Fruit fly (Drosophila melanogaster): ENCODE measurements around the gene CG1136.

Gene CG1136

DNA sequence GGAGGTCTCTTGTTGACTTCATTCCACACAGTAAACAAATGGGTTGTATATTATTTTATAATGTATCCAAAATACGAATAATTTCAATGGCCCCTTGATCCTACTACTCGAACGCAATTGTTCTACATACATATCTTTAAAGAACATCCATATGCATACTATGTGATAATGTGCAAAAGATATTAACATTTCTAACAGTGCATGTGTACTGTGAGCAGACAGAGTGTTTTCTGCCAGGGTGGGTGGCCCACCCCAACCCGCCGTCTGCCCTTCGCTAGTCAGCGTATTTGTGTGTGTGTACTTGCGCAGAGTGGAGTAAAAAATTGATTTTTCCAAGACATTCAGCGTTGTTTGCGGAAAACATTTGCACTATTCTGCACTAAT lies 24.6 kb downstream of the CG1136 start:
- TF ChIP-seq CG32264 (GFP tag; optimal IDR thresholded peaks at IDR 0.05): peak; percentile 79
- peak; percentile 79 for TF ChIP-seq Rel (GFP tag; optimal IDR thresholded peaks at IDR 0.05)
- TF ChIP-seq Rel (tag; optimal IDR thresholded peaks at IDR 0.05): no peak
- no peak for TF ChIP-seq Mio (GFP tag; optimal IDR thresholded peaks at IDR 0.05)
- peak; percentile 1 for TF ChIP-seq tai (GFP tag; optimal IDR thresholded peaks at IDR 0.05)
- no peak for TF ChIP-seq Abd-B (GFP tag; optimal IDR thresholded peaks at IDR 0.05)
- TF ChIP-seq psq (GFP tag; optimal IDR thresholded peaks at IDR 0.05): no peak
- peak; percentile 84 for TF ChIP-seq h (GFP tag; optimal IDR thresholded peaks at IDR 0.05)
- no peak for TF ChIP-seq fru (GFP tag; optimal IDR thresholded peaks at IDR 0.05)
- peak; percentile 73 for TF ChIP-seq HLH106 (tag; optimal IDR thresholded peaks at IDR 0.05)
- no peak for TF ChIP-seq N (GFP tag; optimal IDR thresholded peaks at IDR 0.05)
- TF ChIP-seq dmrt93B (GFP tag; optimal IDR thresholded peaks at IDR 0.05): peak; percentile 33
- TF ChIP-seq dsf (GFP tag; optimal IDR thresholded peaks at IDR 0.05; ENCODE audit: borderline replicate concordance): no peak
- no peak for TF ChIP-seq Myc (optimal IDR thresholded peaks at IDR 0.05)
- no peak for TF ChIP-seq CG9705 (GFP tag; optimal IDR thresholded peaks at IDR 0.05)
- peak; percentile 47 for TF ChIP-seq ey (GFP tag; optimal IDR thresholded peaks at IDR 0.05)
- TF ChIP-seq Hr78 (GFP tag; optimal IDR thresholded peaks at IDR 0.05): no peak
- no peak for TF ChIP-seq CrebA (GFP tag; optimal IDR thresholded peaks at IDR 0.05; ENCODE audit: borderline replicate concordance)
- no peak for TF ChIP-seq usp (GFP tag; optimal IDR thresholded peaks at IDR 0.05)
- TF ChIP-seq Dif (GFP tag; optimal IDR thresholded peaks at IDR 0.05; ENCODE audit: partially characterized antibody): no peak
- peak; percentile 82 for TF ChIP-seq rgr (GFP tag; optimal IDR thresholded peaks at IDR 0.05)
- TF ChIP-seq GATAd (GFP tag; optimal IDR thresholded peaks at IDR 0.05): no peak
- TF ChIP-seq Hr83 (GFP tag; optimal IDR thresholded peaks at IDR 0.05; ENCODE audit: poor library complexity, severe bottlenecking): peak; percentile 67
- no peak for TF ChIP-seq OdsH (GFP tag; optimal IDR thresholded peaks at IDR 0.05)
- TF ChIP-seq sage (GFP tag; optimal IDR thresholded peaks at IDR 0.05): peak; percentile 65
- TF ChIP-seq Vsx2 (GFP tag; optimal IDR thresholded peaks at IDR 0.05; ENCODE audit: partially characterized antibody): no peak
- peak; percentile 45 for TF ChIP-seq brk (GFP tag; optimal IDR thresholded peaks at IDR 0.05)
- no peak for TF ChIP-seq lola (GFP tag; optimal IDR thresholded peaks at IDR 0.05)
- no peak for TF ChIP-seq woc (GFP tag; optimal IDR thresholded peaks at IDR 0.05)
- no peak for TF ChIP-seq foxo (GFP tag; optimal IDR thresholded peaks at IDR 0.05)
- no peak for TF ChIP-seq jim (GFP tag; optimal IDR thresholded peaks at IDR 0.05)
- no peak for TF ChIP-seq br (GFP tag; optimal IDR thresholded peaks at IDR 0.05)
- no peak for TF ChIP-seq Dfd (GFP tag; optimal IDR thresholded peaks at IDR 0.05)
- peak; percentile 19 for TF ChIP-seq Sp1 (GFP tag; optimal IDR thresholded peaks at IDR 0.05)
- no peak for TF ChIP-seq dl (GFP tag; optimal IDR thresholded peaks at IDR 0.05; ENCODE audit: insufficient read depth in 1 of 2, partially characterized antibody in 2 of 2)
- TF ChIP-seq pan (optimal IDR thresholded peaks at IDR 0.05): no peak
- TF ChIP-seq sv (GFP tag; optimal IDR thresholded peaks at IDR 0.05): no peak
- TF ChIP-seq Hnf4 (GFP tag; optimal IDR thresholded peaks at IDR 0.05): peak; percentile 73
- TF ChIP-seq Jra (GFP tag; optimal IDR thresholded peaks at IDR 0.05): no peak

DNA sequence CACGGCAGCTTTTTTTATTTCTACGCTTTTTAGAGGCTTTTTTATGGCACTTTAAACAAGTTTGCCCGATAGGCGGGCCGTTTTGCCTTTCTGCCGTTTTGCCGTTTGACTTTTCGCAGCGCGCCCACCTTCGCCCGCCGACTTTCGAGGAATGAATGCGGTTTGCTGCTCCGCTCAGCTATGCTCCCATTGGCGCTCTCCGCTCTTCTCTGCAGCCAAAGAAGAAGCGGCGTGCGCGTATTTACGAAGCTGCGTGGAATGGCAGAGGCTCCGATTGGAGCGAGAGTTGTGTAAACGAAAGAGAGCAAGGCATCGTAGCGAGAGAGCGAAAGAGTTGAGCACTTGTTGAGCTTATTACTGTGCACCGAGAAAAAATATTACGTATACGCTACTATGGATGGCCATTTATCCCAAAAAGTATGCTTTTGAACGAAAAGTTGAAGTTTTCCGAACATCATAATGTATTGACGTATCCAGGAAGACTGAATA lies 25.2 kb downstream of the CG1136 start, which contains the start of gene wit:
Gene wit (minus strand): TSS at position 157 of the 489 bp plus-strand sequence.
- TF ChIP-seq pan (optimal IDR thresholded peaks at IDR 0.05) (no peak), CrebA (GFP tag; optimal IDR thresholded peaks at IDR 0.05; ENCODE audit: borderline replicate concordance) (peak; percentile 77), Dfd (GFP tag; optimal IDR thresholded peaks at IDR 0.05) (no peak), Rel (GFP tag; optimal IDR thresholded peaks at IDR 0.05) (peak; percentile 10), Rel (tag; optimal IDR thresholded peaks at IDR 0.05) (no peak), woc (GFP tag; optimal IDR thresholded peaks at IDR 0.05) (no peak), HLH106 (tag; optimal IDR thresholded peaks at IDR 0.05) (no peak), psq (GFP tag; optimal IDR thresholded peaks at IDR 0.05) (peak; percentile 92), fru (GFP tag; optimal IDR thresholded peaks at IDR 0.05) (peak; percentile 99), lola (GFP tag; optimal IDR thresholded peaks at IDR 0.05) (no peak), OdsH (GFP tag; optimal IDR thresholded peaks at IDR 0.05) (no peak), CG9705 (GFP tag; optimal IDR thresholded peaks at IDR 0.05) (no peak), GATAd (GFP tag; optimal IDR thresholded peaks at IDR 0.05) (no peak), br (GFP tag; optimal IDR thresholded peaks at IDR 0.05) (peak; percentile 63), rgr (GFP tag; optimal IDR thresholded peaks at IDR 0.05) (peak; percentile 52), dsf (GFP tag; optimal IDR thresholded peaks at IDR 0.05; ENCODE audit: borderline replicate concordance) (no peak), Vsx2 (GFP tag; optimal IDR thresholded peaks at IDR 0.05; ENCODE audit: partially characterized antibody) (peak; percentile 95), h (GFP tag; optimal IDR thresholded peaks at IDR 0.05) (peak; percentile 16), Myc (optimal IDR thresholded peaks at IDR 0.05) (no peak), CG32264 (GFP tag; optimal IDR thresholded peaks at IDR 0.05) (peak; percentile 47), ey (GFP tag; optimal IDR thresholded peaks at IDR 0.05) (no peak), Hnf4 (GFP tag; optimal IDR thresholded peaks at IDR 0.05) (peak; percentile 42), jim (GFP tag; optimal IDR thresholded peaks at IDR 0.05) (no peak), Mio (GFP tag; optimal IDR thresholded peaks at IDR 0.05) (no peak), foxo (GFP tag; optimal IDR thresholded peaks at IDR 0.05) (no peak), usp (GFP tag; optimal IDR thresholded peaks at IDR 0.05) (no peak), Hr83 (GFP tag; optimal IDR thresholded peaks at IDR 0.05; ENCODE audit: poor library complexity, severe bottlenecking) (peak; percentile 38), Jra (GFP tag; optimal IDR thresholded peaks at IDR 0.05) (peak; percentile 53), brk (GFP tag; optimal IDR thresholded peaks at IDR 0.05) (peak; percentile 42), Sp1 (GFP tag; optimal IDR thresholded peaks at IDR 0.05) (peak; percentile 18), sv (GFP tag; optimal IDR thresholded peaks at IDR 0.05) (no peak), Dif (GFP tag; optimal IDR thresholded peaks at IDR 0.05; ENCODE audit: partially characterized antibody) (peak; percentile 98), dl (GFP tag; optimal IDR thresholded peaks at IDR 0.05; ENCODE audit: insufficient read depth in 1 of 2, partially characterized antibody in 2 of 2) (peak; percentile 91 to 96), tai (GFP tag; optimal IDR thresholded peaks at IDR 0.05) (no peak), Hr78 (GFP tag; optimal IDR thresholded peaks at IDR 0.05) (no peak), dmrt93B (GFP tag; optimal IDR thresholded peaks at IDR 0.05) (no peak), sage (GFP tag; optimal IDR thresholded peaks at IDR 0.05) (peak; percentile 85), N (GFP tag; optimal IDR thresholded peaks at IDR 0.05) (no peak), Abd-B (GFP tag; optimal IDR thresholded peaks at IDR 0.05) (no peak)

Measured in whole organism, wandering third instar larva.